Fruit fly (Drosophila melanogaster): ENCODE results near the gene CG5280.

The CG5280 gene

dm6 chr3L:8964458-8964857, 25.6 kb downstream of the CG5280 start, which contains the start of gene ValRS-m:
TSS of gene ValRS-m (minus strand) at chr3L:8964769.
- TF ChIP-seq CG12768 (GFP tag; optimal IDR thresholded peaks at IDR 0.05) (no peak), Crg-1 (GFP tag; optimal IDR thresholded peaks at IDR 0.05) (no peak), ovo (GFP tag; optimal IDR thresholded peaks at IDR 0.05) (no peak), cic (GFP tag; optimal IDR thresholded peaks at IDR 0.05) (no peak), CG14711 (tag; optimal IDR thresholded peaks at IDR 0.05) (no peak), toe (GFP tag; optimal IDR thresholded peaks at IDR 0.05) (no peak)

- TF ChIP-seq Mnt (GFP tag; optimal IDR thresholded peaks at IDR 0.05): no peak
- TF ChIP-seq CG33017 (tag; optimal IDR thresholded peaks at IDR 0.05): no peak
- TF ChIP-seq bab1 (GFP tag; optimal IDR thresholded peaks at IDR 0.05): no peak
- no peak for TF ChIP-seq CG12768 (GFP tag; optimal IDR thresholded peaks at IDR 0.05)
- no peak for TF ChIP-seq cnc (optimal IDR thresholded peaks at IDR 0.05)
- TF ChIP-seq CG7101 (tag; optimal IDR thresholded peaks at IDR 0.05): no peak
- no peak for TF ChIP-seq CG7045 (GFP tag; optimal IDR thresholded peaks at IDR 0.05)
- TF ChIP-seq CG14711 (tag; optimal IDR thresholded peaks at IDR 0.05): no peak
- TF ChIP-seq Clk (GFP tag; optimal IDR thresholded peaks at IDR 0.05): no peak
- TF ChIP-seq kay (GFP tag; ENCODE audit: borderline replicate concordance): no peak
- no peak for TF ChIP-seq CG1620 (GFP tag; optimal IDR thresholded peaks at IDR 0.05)
- TF ChIP-seq CG11617 (GFP tag; optimal IDR thresholded peaks at IDR 0.05): no peak
- TF ChIP-seq cic (GFP tag; optimal IDR thresholded peaks at IDR 0.05): no peak
- no peak for TF ChIP-seq Crg-1 (GFP tag; optimal IDR thresholded peaks at IDR 0.05)
- no peak for TF ChIP-seq ovo (GFP tag; optimal IDR thresholded peaks at IDR 0.05)
- no peak for TF ChIP-seq Hr96 (GFP tag; optimal IDR thresholded peaks at IDR 0.05)
Observed at dm6 chr3L:8958557-8958956, 31.5 kb downstream of the CG5280 start, which contains the start of gene CG13313. TSS of gene CG13313 (plus strand) at chr3L:8958857.

- TF ChIP-seq CG7101 (tag; optimal IDR thresholded peaks at IDR 0.05) (no peak), Mnt (GFP tag; optimal IDR thresholded peaks at IDR 0.05) (peak; percentile 4), kay (GFP tag; ENCODE audit: borderline replicate concordance) (peak; percentile 4)
Observed at dm6 chr3L:8956669-8957068, 33.4 kb downstream of the CG5280 start, which contains the start of gene mRpL12. TSS of gene mRpL12 (plus strand) at chr3L:8956791.

- TF ChIP-seq toe (GFP tag; optimal IDR thresholded peaks at IDR 0.05): no peak
- no peak for TF ChIP-seq cic (GFP tag; optimal IDR thresholded peaks at IDR 0.05)
- TF ChIP-seq ovo (GFP tag; optimal IDR thresholded peaks at IDR 0.05): no peak
- no peak for TF ChIP-seq CG11617 (GFP tag; optimal IDR thresholded peaks at IDR 0.05)
- no peak for TF ChIP-seq CG14711 (tag; optimal IDR thresholded peaks at IDR 0.05)
- no peak for TF ChIP-seq Mnt (GFP tag; optimal IDR thresholded peaks at IDR 0.05)
- TF ChIP-seq CG7045 (GFP tag; optimal IDR thresholded peaks at IDR 0.05): no peak
- TF ChIP-seq Clk (GFP tag; optimal IDR thresholded peaks at IDR 0.05): no peak
- TF ChIP-seq CG33017 (tag; optimal IDR thresholded peaks at IDR 0.05): no peak
- no peak for TF ChIP-seq CG12768 (GFP tag; optimal IDR thresholded peaks at IDR 0.05)
- TF ChIP-seq kay (GFP tag; ENCODE audit: borderline replicate concordance): no peak
- TF ChIP-seq CG5204 (GFP tag; optimal IDR thresholded peaks at IDR 0.05): no peak
- no peak for TF ChIP-seq CG7101 (tag; optimal IDR thresholded peaks at IDR 0.05)
- TF ChIP-seq CG1620 (GFP tag; optimal IDR thresholded peaks at IDR 0.05): no peak
- no peak for TF ChIP-seq bab1 (GFP tag; optimal IDR thresholded peaks at IDR 0.05)
- no peak for TF ChIP-seq cnc (optimal IDR thresholded peaks at IDR 0.05)
Observed at dm6 chr3L:8955199-8955598, 34.8 kb downstream of the CG5280 start.

dm6 chr3L:8954648-8955033, 35.4 kb downstream of the CG5280 start, which contains the start of gene GNBP3:
TSS of gene GNBP3 (plus strand) at chr3L:8955021.
- TF ChIP-seq ovo (GFP tag; optimal IDR thresholded peaks at IDR 0.05) (no peak), CG11617 (GFP tag; optimal IDR thresholded peaks at IDR 0.05) (no peak), Hr96 (GFP tag; optimal IDR thresholded peaks at IDR 0.05) (no peak), Crg-1 (GFP tag; optimal IDR thresholded peaks at IDR 0.05) (no peak), toe (GFP tag; optimal IDR thresholded peaks at IDR 0.05) (no peak), bab1 (GFP tag; optimal IDR thresholded peaks at IDR 0.05) (no peak), Mnt (GFP tag; optimal IDR thresholded peaks at IDR 0.05) (no peak), cic (GFP tag; optimal IDR thresholded peaks at IDR 0.05) (peak; percentile 10), kay (GFP tag; ENCODE audit: borderline replicate concordance) (peak; percentile 90), CG7045 (GFP tag; optimal IDR thresholded peaks at IDR 0.05) (peak; percentile 44), CG7101 (tag; optimal IDR thresholded peaks at IDR 0.05) (peak; percentile 62), CG33017 (tag; optimal IDR thresholded peaks at IDR 0.05) (peak; percentile 76), CG1620 (GFP tag; optimal IDR thresholded peaks at IDR 0.05) (no peak), tj (GFP tag; optimal IDR thresholded peaks at IDR 0.05) (no peak), CG12768 (GFP tag; optimal IDR thresholded peaks at IDR 0.05) (peak; percentile 71), pad (GFP tag; optimal IDR thresholded peaks at IDR 0.05) (no peak), Clk (GFP tag; optimal IDR thresholded peaks at IDR 0.05) (peak; percentile 20), CG5204 (GFP tag; optimal IDR thresholded peaks at IDR 0.05) (no peak), cnc (optimal IDR thresholded peaks at IDR 0.05) (no peak), CG14711 (tag; optimal IDR thresholded peaks at IDR 0.05) (peak; percentile 43)

dm6 chr3L:8953962-8954647, 35.9 kb downstream of the CG5280 start, which contains the start of the genes CG43783 and orb2:
TSS of gene CG43783 (minus strand) at chr3L:8954272.
TSS of gene orb2 (minus strand) at chr3L:8954463.
- TF ChIP-seq cic (GFP tag; optimal IDR thresholded peaks at IDR 0.05) (peak; percentile 62), Mnt (GFP tag; optimal IDR thresholded peaks at IDR 0.05) (no peak), bab1 (GFP tag; optimal IDR thresholded peaks at IDR 0.05) (peak; percentile 19)
